Worm (Caenorhabditis elegans) whole organism, L2 larva: Measurements from ENCODE around the gene hpr-9.

Experiments
- C34F6.9 ChIP-seq: fragments of 150-350 bp; optimal IDR thresholded peaks from 2 replicates; lab custom pipeline; 2014; ENCODE audit warnings: missing biosample characterization, missing genetic modification characterization
- F13H6.1 ChIP-seq: sonication (generic microtip); optimal IDR thresholded peaks from 2 replicates; lab custom pipeline; 2016; ENCODE audit warnings: missing genetic modification characterization, missing compliant biosample characterization
- R02D3.7 ChIP-seq: fragments of 150-350 bp; optimal IDR thresholded peaks from 2 replicates; lab custom pipeline; 2014; ENCODE audit warnings: missing biosample characterization, missing genetic modification characterization
- Y55F3AM.14 ChIP-seq: fragments of 200-800 bp; sonication (Bioruptor generic); optimal IDR thresholded peaks from 2 replicates; lab custom pipeline; 2018; ENCODE audit warnings: mild to moderate bottlenecking, missing genetic modification characterization, missing compliant biosample characterization
- ZK546.5 ChIP-seq: sonication (generic microtip); optimal IDR thresholded peaks from 2 replicates; lab custom pipeline; 2017; ENCODE audit warnings: missing biosample characterization, missing genetic modification characterization
- alr-1 ChIP-seq: fragments of 150-350 bp; optimal IDR thresholded peaks from 2 replicates; lab custom pipeline; 2014; ENCODE audit warnings: missing biosample characterization, missing genetic modification characterization
- aly-2 ChIP-seq: fragments of 150-350 bp; optimal IDR thresholded peaks from 2 replicates; lab custom pipeline; 2014; ENCODE audit warnings: missing biosample characterization, missing genetic modification characterization
- ama-1 ChIP-seq: fragments of 150-350 bp; optimal IDR thresholded peaks from 2 replicates; lab custom pipeline; 2018; ENCODE audit warnings: inconsistent platforms
- blmp-1 ChIP-seq: sonication (generic microtip); optimal IDR thresholded peaks from 2 replicates; lab custom pipeline; 2017; ENCODE audit warnings: missing genetic modification characterization, mild to moderate bottlenecking, missing compliant biosample characterization, antibody characterized with exemption, moderate library complexity; ENCODE audit not compliant: insufficient read depth
- ceh-16 ChIP-seq: fragments of 150-350 bp; optimal IDR thresholded peaks from 2 replicates; lab custom pipeline; 2014; ENCODE audit warnings: missing biosample characterization, missing genetic modification characterization
- ceh-82 ChIP-seq: fragments of 150-350 bp; optimal IDR thresholded peaks from 2 replicates; lab custom pipeline; 2014; ENCODE audit warnings: missing biosample characterization, missing genetic modification characterization
- crh-2 ChIP-seq: sonication (generic microtip); optimal IDR thresholded peaks from 2 replicates; lab custom pipeline; 2017; ENCODE audit warnings: missing biosample characterization, missing genetic modification characterization
- dmd-4 ChIP-seq: sonication (generic microtip); optimal IDR thresholded peaks from 2 replicates; lab custom pipeline; 2017; ENCODE audit warnings: missing biosample characterization, missing genetic modification characterization
- egl-27 ChIP-seq: sonication (generic microtip); optimal IDR thresholded peaks from 3 replicates; lab custom pipeline; 2017; ENCODE audit warnings: missing biosample characterization, missing genetic modification reagents, missing genetic modification characterization
- elt-1 ChIP-seq: fragments of 150-350 bp; optimal IDR thresholded peaks from 2 replicates; lab custom pipeline; 2014; ENCODE audit warnings: missing biosample characterization, missing genetic modification characterization
- elt-3 ChIP-seq: sonication (generic microtip); optimal IDR thresholded peaks from 2 replicates; lab custom pipeline; 2017; ENCODE audit warnings: missing biosample characterization, missing genetic modification characterization
- fos-1 ChIP-seq: fragments of 150-350 bp; optimal IDR thresholded peaks from 2 replicates; lab custom pipeline; 2014; ENCODE audit warnings: missing biosample characterization, missing genetic modification characterization
- gmeb-1 ChIP-seq: fragments of 150-350 bp; optimal IDR thresholded peaks from 2 replicates; lab custom pipeline; 2014; ENCODE audit warnings: missing biosample characterization, missing genetic modification characterization
- lin-11 ChIP-seq: fragments of 150-350 bp; sonication (generic microtip); optimal IDR thresholded peaks from 2 replicates; lab custom pipeline; 2014; ENCODE audit warnings: missing biosample characterization, missing genetic modification characterization, inconsistent platforms, mixed read lengths
- lin-13 ChIP-seq: fragments of 150-350 bp; optimal IDR thresholded peaks from 2 replicates; lab custom pipeline; 2014; ENCODE audit warnings: missing biosample characterization, missing genetic modification reagents, missing genetic modification characterization
- lin-39 ChIP-seq: fragments of 150-350 bp; optimal IDR thresholded peaks from 2 replicates; lab custom pipeline; 2014; ENCODE audit warnings: missing biosample characterization, missing genetic modification reagents, missing genetic modification characterization
- lsy-2 ChIP-seq, 2 experiments: fragments of 150-350 bp in 1 of 2; sonication (generic microtip) in 1 of 2; optimal IDR thresholded peaks; 2 replicates each; lab custom pipeline; 2014 to 2017; ENCODE audit warnings: missing biosample characterization in 2 of 2, missing genetic modification characterization in 2 of 2
- mab-5 ChIP-seq: fragments of 150-350 bp; optimal IDR thresholded peaks from 2 replicates; lab custom pipeline; 2014; ENCODE audit warnings: missing biosample characterization, missing genetic modification characterization
- mbf-1 ChIP-seq: sonication (generic microtip); optimal IDR thresholded peaks from 2 replicates; lab custom pipeline; 2017; ENCODE audit warnings: missing biosample characterization, missing genetic modification characterization
- mdl-1 ChIP-seq, 2 experiments: fragments of 150-350 bp in 1 of 2; sonication (generic microtip) in 1 of 2; optimal IDR thresholded peaks; 2 replicates each; lab custom pipeline; 2017; ENCODE audit warnings: missing biosample characterization in 2 of 2, missing genetic modification characterization in 2 of 2
- nhr-10 ChIP-seq: sonication (generic microtip); optimal IDR thresholded peaks from 2 replicates; lab custom pipeline; 2017; ENCODE audit warnings: missing biosample characterization, missing genetic modification characterization
- nhr-11 ChIP-seq: fragments of 150-350 bp; optimal IDR thresholded peaks from 2 replicates; lab custom pipeline; 2014; ENCODE audit warnings: missing biosample characterization, missing genetic modification characterization
- nhr-12 ChIP-seq: fragments of 150-350 bp; optimal IDR thresholded peaks from 2 replicates; lab custom pipeline; 2014; ENCODE audit warnings: missing biosample characterization, missing genetic modification characterization
- nhr-129 ChIP-seq: fragments of 150-350 bp; optimal IDR thresholded peaks from 2 replicates; lab custom pipeline; 2014; ENCODE audit warnings: missing biosample characterization, missing genetic modification characterization
- nhr-21 ChIP-seq: fragments of 150-350 bp; optimal IDR thresholded peaks from 2 replicates; lab custom pipeline; 2014; ENCODE audit warnings: missing biosample characterization, missing genetic modification characterization
- nhr-23 ChIP-seq: fragments of 150-350 bp; optimal IDR thresholded peaks from 2 replicates; lab custom pipeline; 2014; ENCODE audit warnings: missing biosample characterization, missing genetic modification reagents, missing genetic modification characterization
- nhr-237 ChIP-seq: fragments of 150-350 bp; optimal IDR thresholded peaks from 2 replicates; lab custom pipeline; 2014; ENCODE audit warnings: missing biosample characterization, missing genetic modification characterization
- nhr-25 ChIP-seq: fragments of 150-350 bp; sonication (generic microtip); optimal IDR thresholded peaks from 3 replicates; lab custom pipeline; 2014; ENCODE audit warnings: missing biosample characterization, missing genetic modification characterization
- nhr-6 ChIP-seq: fragments of 150-350 bp; optimal IDR thresholded peaks from 2 replicates; lab custom pipeline; 2014; ENCODE audit warnings: missing biosample characterization, missing genetic modification characterization
- nhr-77 ChIP-seq: fragments of 150-350 bp; optimal IDR thresholded peaks from 2 replicates; lab custom pipeline; 2014; ENCODE audit warnings: missing biosample characterization, missing genetic modification characterization
- peb-1 ChIP-seq: fragments of 150-350 bp; optimal IDR thresholded peaks from 2 replicates; lab custom pipeline; 2014; ENCODE audit warnings: missing biosample characterization, missing genetic modification characterization
- sem-4 ChIP-seq: fragments of 150-350 bp; optimal IDR thresholded peaks from 2 replicates; lab custom pipeline; 2014; ENCODE audit warnings: missing biosample characterization, missing genetic modification reagents, missing genetic modification characterization
- skn-1 ChIP-seq: sonication (generic microtip); optimal IDR thresholded peaks from 2 replicates; lab custom pipeline; 2017; ENCODE audit warnings: missing biosample characterization, missing genetic modification characterization
- sma-3 ChIP-seq: sonication (generic microtip); optimal IDR thresholded peaks from 2 replicates; lab custom pipeline; 2016; ENCODE audit warnings: missing genetic modification reagents, missing genetic modification characterization, missing compliant biosample characterization
- sma-9 ChIP-seq, 2 experiments: fragments of 150-350 bp in 1 of 2; sonication (generic microtip) in 1 of 2; optimal IDR thresholded peaks; 2 replicates each; lab custom pipeline; 2014 to 2016; ENCODE audit warnings: missing genetic modification characterization in 2 of 2, mild to moderate bottlenecking in 1 of 2, missing biosample characterization in 1 of 2, missing compliant biosample characterization in 1 of 2, missing genetic modification reagents in 1 of 2, moderate library complexity in 1 of 2
- snpc-4 ChIP-seq: fragments of 150-350 bp; optimal IDR thresholded peaks from 2 replicates; lab custom pipeline; 2014; ENCODE audit warnings: missing biosample characterization, missing genetic modification characterization
- unc-39 ChIP-seq: fragments of 150-350 bp; optimal IDR thresholded peaks from 2 replicates; lab custom pipeline; 2014; ENCODE audit warnings: missing biosample characterization, missing genetic modification characterization
- unc-55 ChIP-seq: fragments of 150-350 bp; sonication (generic microtip); optimal IDR thresholded peaks from 3 replicates; lab custom pipeline; 2014; ENCODE audit warnings: missing biosample characterization, missing genetic modification reagents, missing genetic modification characterization
- unc-62 ChIP-seq: fragments of 150-350 bp; optimal IDR thresholded peaks from 2 replicates; lab custom pipeline; 2014; ENCODE audit warnings: missing biosample characterization, missing genetic modification reagents, missing genetic modification characterization
- zag-1 ChIP-seq: fragments of 150-350 bp; optimal IDR thresholded peaks from 2 replicates; lab custom pipeline; 2014; ENCODE audit warnings: missing biosample characterization, missing genetic modification characterization
- ztf-1 ChIP-seq: fragments of 200-800 bp; sonication (Bioruptor generic); conservative IDR thresholded peaks from 2 replicates; pipeline ENCODE4 v1.3.6; 2022; ENCODE audit warnings: missing genetic modification characterization, missing compliant biosample characterization
- ztf-11 ChIP-seq: sonication (generic microtip); optimal IDR thresholded peaks from 2 replicates; lab custom pipeline; 2017; ENCODE audit warnings: missing biosample characterization, missing genetic modification characterization
- ztf-4 ChIP-seq: fragments of 150-350 bp; optimal IDR thresholded peaks from 2 replicates; lab custom pipeline; 2014; ENCODE audit warnings: missing biosample characterization, missing genetic modification characterization

Gene hpr-9

DNA sequence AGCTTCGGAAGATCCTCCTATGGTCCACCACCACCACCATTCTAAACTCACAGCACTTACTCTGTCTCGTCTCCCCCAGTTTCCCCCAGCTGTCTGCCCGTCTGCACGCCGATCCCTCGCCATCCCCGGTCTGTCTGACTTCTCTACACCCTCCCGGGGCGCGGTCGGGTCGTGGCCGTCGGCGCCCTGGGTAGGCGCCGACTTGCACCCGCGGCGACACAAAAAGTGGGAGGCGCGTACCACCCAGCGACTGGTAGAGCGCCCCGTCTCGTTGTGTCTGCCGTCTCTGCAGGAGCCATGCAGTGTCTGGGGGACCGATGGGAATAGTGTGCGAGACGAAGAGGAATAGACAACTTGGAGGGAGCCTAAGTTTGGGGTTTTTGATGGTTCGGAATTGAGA is 12.7 kb downstream of the hpr-9 start:
- TF ChIP-seq nhr-237, result no peak
- no peak for TF ChIP-seq ztf-11 (tag; lab: Kevin White, UChicago)
- TF ChIP-seq sma-9 (GFP tag; optimal IDR thresholded peaks at IDR 0.05; lab: Kevin White, UChicago), result peak; percentile 94
- no peak for TF ChIP-seq sma-9 (tag; optimal IDR thresholded peaks at IDR 0.05; lab: Kevin White, UChicago)
- no peak for TF ChIP-seq R02D3.7
- no peak for TF ChIP-seq peb-1
- peak; percentile 92 for TF ChIP-seq ceh-16 (tag; lab: Kevin White, UChicago)
- peak; percentile 71 to 87 for TF ChIP-seq mdl-1 (tag; optimal IDR thresholded peaks at IDR 0.05; lab: Kevin White, UChicago)
- TF ChIP-seq zag-1, result peak; percentile 93
- TF ChIP-seq nhr-23 (tag; lab: Kevin White, UChicago), result no peak
- no peak for TF ChIP-seq skn-1 (tag; lab: Kevin White, UChicago)
- no peak for TF ChIP-seq unc-39 (tag; lab: Kevin White, UChicago)
- peak; percentile 87 for TF ChIP-seq sem-4 (tag; lab: Kevin White, UChicago)
- TF ChIP-seq lsy-2 (tag; optimal IDR thresholded peaks at IDR 0.05; lab: Kevin White, UChicago), result peak; percentile 64 to 88
- TF ChIP-seq lin-11, result peak; percentile 91
- peak; percentile 87 for TF ChIP-seq nhr-21 (tag; lab: Kevin White, UChicago)
- peak; percentile 97 for TF ChIP-seq F13H6.1 (tag; lab: Kevin White, UChicago)
- no peak for TF ChIP-seq alr-1 (tag; lab: Kevin White, UChicago)
- no peak for TF ChIP-seq nhr-11 (tag; lab: Kevin White, UChicago)
- peak; percentile 67 for TF ChIP-seq snpc-4 (tag; lab: Kevin White, UChicago)
- TF ChIP-seq C34F6.9, result peak; percentile 85
- TF ChIP-seq ceh-82 (tag; lab: Kevin White, UChicago), result peak; percentile 83
- no peak for TF ChIP-seq ztf-1 (GFP tag; lab: Robert Waterston, UW)
- TF ChIP-seq nhr-25 (tag; lab: Kevin White, UChicago), result peak; percentile 89
- TF ChIP-seq crh-2 (tag; lab: Kevin White, UChicago), result peak; percentile 86
- TF ChIP-seq lin-39 (tag; lab: Kevin White, UChicago), result no peak
- no peak for TF ChIP-seq nhr-77 (tag; lab: Kevin White, UChicago)
- peak; percentile 93 for TF ChIP-seq Y55F3AM.14
- TF ChIP-seq elt-1 (tag; lab: Kevin White, UChicago), result no peak
- no peak for TF ChIP-seq nhr-12 (tag; lab: Kevin White, UChicago)
- peak; percentile 54 for TF ChIP-seq gmeb-1 (tag; lab: Kevin White, UChicago)
- TF ChIP-seq dmd-4 (tag; lab: Kevin White, UChicago), result no peak
- TF ChIP-seq unc-62 (GFP tag; lab: Kevin White, UChicago), result peak; percentile 67
- peak; percentile 4 for TF ChIP-seq nhr-10 (tag; lab: Kevin White, UChicago)
- TF ChIP-seq ama-1, result no peak
- TF ChIP-seq nhr-6 (tag; lab: Kevin White, UChicago), result peak; percentile 54
- no peak for TF ChIP-seq mbf-1
- TF ChIP-seq fos-1 (tag; lab: Kevin White, UChicago), result peak; percentile 73
- TF ChIP-seq ztf-4, result peak; percentile 72
- TF ChIP-seq aly-2, result no peak
- peak; percentile 86 for TF ChIP-seq lin-13
- TF ChIP-seq ZK546.5, result peak; percentile 17
- peak; percentile 91 for TF ChIP-seq sma-3 (GFP tag; lab: Kevin White, UChicago)
- TF ChIP-seq unc-55 (GFP tag; lab: Kevin White, UChicago), result peak; percentile 96
- peak; percentile 86 for TF ChIP-seq nhr-129 (tag; lab: Kevin White, UChicago)
- TF ChIP-seq blmp-1 (tag; lab: Kevin White, UChicago), result peak; percentile 57
- peak; percentile 89 for TF ChIP-seq egl-27 (tag; lab: Kevin White, UChicago)
- no peak for TF ChIP-seq elt-3 (tag; lab: Kevin White, UChicago)
- peak; percentile 90 for TF ChIP-seq mab-5
